Fruit fly (Drosophila melanogaster) whole organism, embryonic: ENCODE measurements around the gene CG44303.

Experiments
- B-H1 ChIP-seq: fragments of 200-800 bp; sonication (Bioruptor generic); IDR thresholded peaks from 3 replicates; pipeline ENCODE4 v1.3.6; 2022; ENCODE audit warnings: missing biosample characterization, missing genetic modification characterization
- Bdp1 ChIP-seq: fragments of 200-800 bp; sonication (Bioruptor generic); optimal IDR thresholded peaks from 3 replicates; lab custom pipeline; 2016; ENCODE audit warnings: missing biosample characterization, missing genetic modification characterization
- Bgb ChIP-seq: fragments of 200-800 bp; sonication (Bioruptor generic); IDR thresholded peaks from 2 replicates; pipeline ENCODE4 v1.3.6; 2022; ENCODE audit warnings: missing biosample characterization, missing genetic modification characterization; ENCODE audit not compliant: partially characterized antibody
- CG11723 ChIP-seq: fragments of 200-800 bp; sonication (Bioruptor generic); optimal IDR thresholded peaks from 2 replicates; lab custom pipeline; 2017; ENCODE audit warnings: missing biosample characterization, mild to moderate bottlenecking, missing genetic modification characterization
- CG13287 ChIP-seq: fragments of 200-800 bp; sonication (Bioruptor generic); IDR thresholded peaks from 2 replicates; pipeline ENCODE4 v1.3.6; 2022; ENCODE audit warnings: missing biosample characterization, missing genetic modification characterization; ENCODE audit not compliant: partially characterized antibody
- CG15011 ChIP-seq: fragments of 200-800 bp; sonication (Bioruptor generic); optimal IDR thresholded peaks from 3 replicates; lab custom pipeline; 2018; ENCODE audit warnings: missing biosample characterization, mild to moderate bottlenecking, missing genetic modification characterization
- CG15073 ChIP-seq: fragments of 200-800 bp; sonication (Bioruptor generic); optimal IDR thresholded peaks from 2 replicates; lab custom pipeline; 2016; ENCODE audit warnings: missing biosample characterization, missing genetic modification characterization
- CG17385 ChIP-seq: fragments of 200-800 bp; sonication (Bioruptor generic); optimal IDR thresholded peaks from 3 replicates; lab custom pipeline; 2018; ENCODE audit warnings: missing biosample characterization, mild to moderate bottlenecking, missing genetic modification characterization
- CG18011 ChIP-seq: fragments of 200-800 bp; sonication (Bioruptor generic); optimal IDR thresholded peaks from 2 replicates; lab custom pipeline; 2017; ENCODE audit warnings: missing biosample characterization, missing genetic modification characterization, mild to moderate bottlenecking, moderate library complexity, missing genotype
- CG2199 ChIP-seq: fragments of 200-800 bp; sonication (Bioruptor generic); IDR thresholded peaks from 3 replicates; pipeline ENCODE4 v1.3.6; 2022; ENCODE audit warnings: missing biosample characterization, missing genetic modification characterization
- CG3065 ChIP-seq: fragments of 200-800 bp; sonication (Bioruptor generic); optimal IDR thresholded peaks from 2 replicates; lab custom pipeline; 2016; ENCODE audit warnings: missing biosample characterization, missing genetic modification characterization
- CG31224 ChIP-seq: fragments of 200-800 bp; sonication (Bioruptor generic); IDR thresholded peaks from 2 replicates; pipeline ENCODE4 v1.3.6; 2022; ENCODE audit warnings: missing biosample characterization, missing genetic modification characterization
- CG3407 ChIP-seq: fragments of 200-800 bp; sonication (Bioruptor generic); optimal IDR thresholded peaks from 2 replicates; lab custom pipeline; 2018; ENCODE audit warnings: missing biosample characterization, mild to moderate bottlenecking, missing genetic modification characterization
- CG4360 ChIP-seq: fragments of 200-800 bp; sonication (Bioruptor generic); IDR thresholded peaks from 2 replicates; pipeline ENCODE4 v1.3.6; 2022; ENCODE audit warnings: missing biosample characterization, missing genetic modification characterization
- CG8290 ChIP-seq, 3 experiments: fragments of 200-800 bp; sonication (Bioruptor generic); optimal IDR thresholded peaks; 2 replicates each; lab custom pipeline; 2016 to 2019; ENCODE audit warnings: missing biosample characterization in 3 of 3, missing genetic modification characterization in 3 of 3, mild to moderate bottlenecking in 2 of 3, moderate library complexity in 1 of 3
- CG9437 ChIP-seq: fragments of 200-800 bp; sonication (Bioruptor generic); optimal IDR thresholded peaks from 2 replicates; lab custom pipeline; 2018; ENCODE audit warnings: missing biosample characterization, mild to moderate bottlenecking, missing genetic modification characterization
- CkIIα-i1 ChIP-seq: fragments of 200-800 bp; sonication (Bioruptor generic); IDR thresholded peaks from 2 replicates; pipeline ENCODE4 v1.3.6; 2022; ENCODE audit warnings: missing biosample characterization, missing genetic modification characterization
- Doc3 ChIP-seq: fragments of 200-800 bp; sonication (Bioruptor generic); IDR thresholded peaks from 3 replicates; pipeline ENCODE4 v1.3.6; 2022; ENCODE audit warnings: missing biosample characterization, missing genetic modification characterization; ENCODE audit not compliant: partially characterized antibody
- HmgZ ChIP-seq: fragments of 200-800 bp; sonication (Bioruptor generic); optimal IDR thresholded peaks from 2 replicates; lab custom pipeline; 2018; ENCODE audit warnings: missing biosample characterization, mild to moderate bottlenecking, missing genetic modification characterization
- Hr3 ChIP-seq: fragments of 200-800 bp; sonication (Bioruptor generic); optimal IDR thresholded peaks from 3 replicates; lab custom pipeline; 2016; ENCODE audit warnings: missing biosample characterization, missing genetic modification characterization
- Meics ChIP-seq: fragments of 200-800 bp; sonication (Bioruptor generic); optimal IDR thresholded peaks from 2 replicates; lab custom pipeline; 2017; ENCODE audit warnings: missing biosample characterization, mild to moderate bottlenecking, missing genetic modification characterization
- Mes4 ChIP-seq: fragments of 200-800 bp; sonication (Bioruptor generic); optimal IDR thresholded peaks from 2 replicates; lab custom pipeline; 2016; ENCODE audit warnings: missing biosample characterization, missing genetic modification characterization
- Nf-YC ChIP-seq: fragments of 200-800 bp; optimal IDR thresholded peaks from 3 replicates; lab custom pipeline; 2019; ENCODE audit warnings: missing biosample characterization, mild to moderate bottlenecking, missing genetic modification characterization, moderate library complexity
- NfI ChIP-seq: fragments of 200-800 bp; sonication (Bioruptor generic); optimal IDR thresholded peaks from 3 replicates; lab custom pipeline; 2018; ENCODE audit warnings: missing biosample characterization, mild to moderate bottlenecking, missing genetic modification characterization, moderate library complexity
- Six4 ChIP-seq: fragments of 200-800 bp; sonication (Bioruptor generic); optimal IDR thresholded peaks from 2 replicates; lab custom pipeline; 2016; ENCODE audit warnings: missing biosample characterization, missing genetic modification characterization
- Sox102F ChIP-seq: fragments of 200-800 bp; sonication (Bioruptor generic); optimal IDR thresholded peaks from 2 replicates; lab custom pipeline; 2018; ENCODE audit warnings: missing biosample characterization, mild to moderate bottlenecking, missing genetic modification characterization, moderate library complexity
- ase ChIP-seq: fragments of 200-800 bp; sonication (Bioruptor generic); IDR thresholded peaks from 3 replicates; pipeline ENCODE4 v1.3.6; 2022; ENCODE audit warnings: missing biosample characterization, missing genetic modification characterization
- ato ChIP-seq: fragments of 200-800 bp; sonication (Bioruptor generic); IDR thresholded peaks from 2 replicates; pipeline ENCODE4 v1.3.6; 2022; ENCODE audit warnings: missing biosample characterization, missing genetic modification characterization; ENCODE audit not compliant: partially characterized antibody
- bsh ChIP-seq, 2 experiments: fragments of 200-800 bp; sonication (Bioruptor generic); optimal IDR thresholded peaks; 2 replicates each; lab custom pipeline; 2017 to 2018; ENCODE audit warnings: mild to moderate bottlenecking in 2 of 2, missing biosample characterization in 2 of 2, missing genetic modification characterization in 2 of 2, moderate library complexity in 1 of 2
- caup ChIP-seq: fragments of 200-800 bp; sonication (Bioruptor generic); optimal IDR thresholded peaks from 3 replicates; lab custom pipeline; 2017; ENCODE audit warnings: missing biosample characterization, mild to moderate bottlenecking, missing genetic modification characterization, moderate library complexity; ENCODE audit not compliant: severe bottlenecking
- chm ChIP-seq: fragments of 200-800 bp; sonication (Bioruptor generic); IDR thresholded peaks from 2 replicates; pipeline ENCODE4 v1.3.6; 2022; ENCODE audit warnings: missing biosample characterization, missing genetic modification characterization
- croc ChIP-seq: fragments of 200-800 bp; sonication (Bioruptor generic); conservative IDR thresholded peaks from 3 replicates; pipeline ENCODE4 v1.3.6; 2022; ENCODE audit warnings: missing biosample characterization, missing genetic modification characterization
- da ChIP-seq: fragments of 200-800 bp; sonication (Bioruptor generic); optimal IDR thresholded peaks from 2 replicates; lab custom pipeline; 2016; ENCODE audit warnings: missing biosample characterization, missing genetic modification characterization
- dysf ChIP-seq: fragments of 200-800 bp; sonication (Bioruptor generic); IDR thresholded peaks from 3 replicates; pipeline ENCODE4 v1.3.6; 2022; ENCODE audit warnings: missing biosample characterization, missing genetic modification characterization
- eve ChIP-seq, 2 experiments: fragments of >200 bp; optimal IDR thresholded peaks; 2 replicates each; lab custom pipeline; 2017; ENCODE audit warnings: missing biosample characterization in 2 of 2, missing genetic modification characterization in 2 of 2
- gfzf ChIP-seq: fragments of 200-800 bp; sonication (Bioruptor generic); optimal IDR thresholded peaks from 2 replicates; lab custom pipeline; 2016; ENCODE audit warnings: missing biosample characterization, mild to moderate bottlenecking, missing genetic modification characterization, moderate library complexity
- hb ChIP-seq: fragments of 200-800 bp; sonication (Bioruptor generic); IDR thresholded peaks from 3 replicates; pipeline ENCODE4 v1.3.6; 2022; ENCODE audit warnings: missing biosample characterization, missing genetic modification characterization; ENCODE audit not compliant: partially characterized antibody
- lola ChIP-seq, 3 experiments: fragments of >200 bp in 2 of 3; fragments of 200-800 bp in 1 of 3; sonication (Bioruptor generic) in 1 of 3; optimal IDR thresholded peaks; 2 replicates each; lab custom pipeline; 2017 to 2019; ENCODE audit warnings: missing biosample characterization in 3 of 3, missing genetic modification characterization in 3 of 3, mild to moderate bottlenecking in 1 of 3, moderate library complexity in 1 of 3
- nmo ChIP-seq: fragments of 200-800 bp; sonication (Bioruptor generic); optimal IDR thresholded peaks from 2 replicates; lab custom pipeline; 2018; ENCODE audit warnings: missing biosample characterization, mild to moderate bottlenecking, missing genetic modification characterization, moderate library complexity
- otp ChIP-seq: fragments of 200-800 bp; sonication (Bioruptor generic); IDR thresholded peaks from 3 replicates; pipeline ENCODE4, ENCODE4 v1.3.6; 2022; ENCODE audit warnings: missing biosample characterization, missing genetic modification characterization
- sim ChIP-seq: fragments of 200-800 bp; sonication (Bioruptor generic); IDR thresholded peaks from 2 replicates; pipeline ENCODE4 v1.3.6; 2022; ENCODE audit warnings: missing biosample characterization, missing genetic modification characterization
- sima ChIP-seq: fragments of 200-800 bp; sonication (Bioruptor generic); optimal IDR thresholded peaks from 2 replicates; lab custom pipeline; 2016; ENCODE audit warnings: missing biosample characterization, missing genetic modification characterization
- ssp ChIP-seq: fragments of 200-800 bp; sonication (Bioruptor generic); IDR thresholded peaks from 2 replicates; pipeline ENCODE4 v1.3.6; 2022; ENCODE audit warnings: missing biosample characterization, missing genetic modification characterization
- sug ChIP-seq: fragments of 200-800 bp; optimal IDR thresholded peaks from 2 replicates; lab custom pipeline; 2019; ENCODE audit warnings: missing biosample characterization, mild to moderate bottlenecking, missing genetic modification characterization, moderate library complexity
- tgo ChIP-seq: fragments of 200-800 bp; sonication (Bioruptor generic); IDR thresholded peaks from 3 replicates; pipeline ENCODE4 v1.3.6; 2022; ENCODE audit warnings: missing biosample characterization, missing genetic modification characterization
- tna ChIP-seq: fragments of 200-800 bp; sonication (Bioruptor generic); IDR thresholded peaks from 2 replicates; pipeline ENCODE4 v1.3.6; 2022; ENCODE audit warnings: missing biosample characterization, missing genetic modification characterization; ENCODE audit not compliant: partially characterized antibody
- tx ChIP-seq: fragments of 200-800 bp; sonication (Bioruptor generic); optimal IDR thresholded peaks from 2 replicates; lab custom pipeline; 2016; ENCODE audit warnings: missing biosample characterization, missing genetic modification characterization
- vnd ChIP-seq: fragments of 200-800 bp; sonication (Bioruptor generic); IDR thresholded peaks from 3 replicates; pipeline ENCODE4 v1.3.6; 2022; ENCODE audit warnings: missing biosample characterization, missing genetic modification characterization; ENCODE audit not compliant: partially characterized antibody
- vvl ChIP-seq: fragments of 200-800 bp; sonication (Bioruptor generic); IDR thresholded peaks from 2 replicates; pipeline ENCODE4 v1.3.6; 2022; ENCODE audit warnings: missing biosample characterization, missing genetic modification characterization

CG44303 gene

dm6 chrX:6700263-6700989 is 13.2 kb upstream of the CG44303 start (continued):
- TF ChIP-seq da (GFP tag; lab: Kevin White, UChicago), result no peak
- no peak for TF ChIP-seq croc (GFP tag; lab: Robert Waterston, UW)
- no peak for TF ChIP-seq nmo (GFP tag; lab: Kevin White, UChicago)
- no peak for TF ChIP-seq CG15073 (GFP tag; lab: Kevin White, UChicago)
- TF ChIP-seq CG3065 (GFP tag; lab: Kevin White, UChicago), result no peak
- no peak for TF ChIP-seq CG15011 (GFP tag; lab: Kevin White, UChicago)
- TF ChIP-seq ase (GFP tag; lab: Robert Waterston, UW), result no peak
- no peak for TF ChIP-seq gfzf (GFP tag; lab: Kevin White, UChicago)
- TF ChIP-seq otp, result no peak
- no peak for TF ChIP-seq ssp (GFP tag; lab: Robert Waterston, UW)
- TF ChIP-seq CkIIα-i1 (GFP tag; lab: Robert Waterston, UW), result no peak
- no peak for TF ChIP-seq tx (GFP tag; lab: Kevin White, UChicago)
- no peak for TF ChIP-seq lola (GFP tag; optimal IDR thresholded peaks at IDR 0.05; lab: Kevin White, UChicago)
- TF ChIP-seq B-H1 (GFP tag; lab: Robert Waterston, UW), result no peak
- no peak for TF ChIP-seq CG18011 (GFP tag; lab: Kevin White, UChicago)
- no peak for TF ChIP-seq CG11723 (GFP tag; lab: Kevin White, UChicago)
- TF ChIP-seq Bgb (GFP tag; lab: Robert Waterston, UW), result no peak
- TF ChIP-seq CG9437 (GFP tag; lab: Kevin White, UChicago), result peak; percentile 32
- TF ChIP-seq CG4360 (GFP tag; lab: Robert Waterston, UW), result no peak
- TF ChIP-seq Nf-YC (tag; lab: Kevin White, UChicago), result no peak
- TF ChIP-seq vvl, result 0 out of 2 replicates have a peak, but pooled peaks have one; percentile 13
- no peak for TF ChIP-seq dysf (GFP tag; lab: Robert Waterston, UW)
- TF ChIP-seq bsh (GFP tag; optimal IDR thresholded peaks at IDR 0.05; lab: Kevin White, UChicago), result no peak
- no peak for TF ChIP-seq Meics (GFP tag; lab: Kevin White, UChicago)
- peak; percentile 2 for TF ChIP-seq sug (tag; lab: Kevin White, UChicago)
- no peak for TF ChIP-seq HmgZ (tag; lab: Kevin White, UChicago)
- TF ChIP-seq NfI (GFP tag; lab: Kevin White, UChicago), result no peak
- TF ChIP-seq sima (GFP tag; lab: Kevin White, UChicago), result no peak
- TF ChIP-seq CG3407, result no peak
- no peak for TF ChIP-seq Hr3
- TF ChIP-seq CG8290 (GFP tag; optimal IDR thresholded peaks at IDR 0.05; lab: Kevin White, UChicago), result no peak
- peak in 1 of 2 experiments; percentile 6 for TF ChIP-seq CG8290 (tag; optimal IDR thresholded peaks at IDR 0.05; lab: Kevin White, UChicago)
- no peak for TF ChIP-seq tna (GFP tag; lab: Robert Waterston, UW)
- TF ChIP-seq eve (GFP tag; optimal IDR thresholded peaks at IDR 0.05; lab: Kevin White, UChicago), result peak in 1 of 2 experiments; percentile 24
- TF ChIP-seq caup (GFP tag; lab: Kevin White, UChicago), result peak; percentile 28
- TF ChIP-seq Six4 (GFP tag; lab: Kevin White, UChicago), result no peak
- no peak for TF ChIP-seq ato (GFP tag; lab: Robert Waterston, UW)
- TF ChIP-seq tgo, result no peak
- peak; percentile 32; the same call in 1 of the 2 replicates for TF ChIP-seq chm (GFP tag; lab: Robert Waterston, UW)
- TF ChIP-seq CG13287, result peak; percentile 5; the same call in 1 of the 2 replicates
- TF ChIP-seq CG17385 (GFP tag; lab: Kevin White, UChicago), result peak; percentile 86
- no peak for TF ChIP-seq CG31224 (GFP tag; lab: Robert Waterston, UW)
- no peak for TF ChIP-seq Mes4 (GFP tag; lab: Kevin White, UChicago)
- no peak for TF ChIP-seq vnd
- TF ChIP-seq CG2199 (GFP tag; lab: Robert Waterston, UW), result peak; percentile 45; the same call in 1 of the 3 replicates
- no peak for TF ChIP-seq sim
- no peak for TF ChIP-seq Bdp1 (GFP tag; lab: Kevin White, UChicago)
- no peak for TF ChIP-seq Sox102F (GFP tag; lab: Kevin White, UChicago)
- no peak for TF ChIP-seq hb (GFP tag; lab: Robert Waterston, UW)
- TF ChIP-seq Doc3 (GFP tag; lab: Robert Waterston, UW), result no peak
